Worm (Caenorhabditis elegans) whole organism, L1 larva: Measurements from ENCODE around the gene cku-80.

ENCODE experiments used
- F16B12.6 ChIP-seq: fragments of 150-350 bp; optimal IDR thresholded peaks from 2 replicates; lab custom pipeline; 2014; ENCODE audit warnings: missing biosample characterization, missing genetic modification characterization
- alr-1 ChIP-seq: fragments of 200-800 bp; sonication (Bioruptor generic); optimal IDR thresholded peaks from 2 replicates; lab custom pipeline; 2018; ENCODE audit warnings: borderline replicate concordance, mild to moderate bottlenecking, missing genetic modification characterization, missing compliant biosample characterization
- aly-2 ChIP-seq: fragments of 150-350 bp; optimal IDR thresholded peaks from 2 replicates; lab custom pipeline; 2014; ENCODE audit warnings: missing biosample characterization, missing genetic modification characterization
- ceh-63 ChIP-seq: fragments of 200-800 bp; sonication (Bioruptor generic); optimal IDR thresholded peaks from 2 replicates; lab custom pipeline; 2018; ENCODE audit warnings: mild to moderate bottlenecking, missing genetic modification characterization, missing compliant biosample characterization
- ceh-8 ChIP-seq: fragments of 200-800 bp; sonication (Bioruptor generic); optimal IDR thresholded peaks from 2 replicates; lab custom pipeline; 2018; ENCODE audit warnings: mild to moderate bottlenecking, missing genetic modification characterization, moderate library complexity, missing compliant biosample characterization
- ceh-82 ChIP-seq, 3 experiments: fragments of 150-350 bp in 1 of 3; sonication (generic microtip) in 2 of 3; optimal IDR thresholded peaks; 2 replicates each; lab custom pipeline; 2014 to 2017; ENCODE audit warnings: missing biosample characterization in 3 of 3, missing genetic modification characterization in 3 of 3
- ces-1 ChIP-seq: fragments of 150-350 bp; optimal IDR thresholded peaks from 2 replicates; lab custom pipeline; 2014; ENCODE audit warnings: missing biosample characterization, missing genetic modification reagents, missing genetic modification characterization
- dpl-1 ChIP-seq, 3 experiments: fragments of 150-350 bp in 2 of 3; sonication (generic microtip) in 1 of 3; optimal IDR thresholded peaks; 2 replicates each; lab custom pipeline; 2014 to 2017; ENCODE audit warnings: missing biosample characterization in 3 of 3, missing genetic modification characterization in 3 of 3, missing genetic modification reagents in 3 of 3
- dsc-1 ChIP-seq: sonication (generic microtip); optimal IDR thresholded peaks from 2 replicates; lab custom pipeline; 2016; ENCODE audit warnings: mild to moderate bottlenecking, missing genetic modification characterization, missing compliant biosample characterization
- efl-1 ChIP-seq, 4 experiments: fragments of 150-350 bp; optimal IDR thresholded peaks in 3 of 4; peaks in 1 of 4; 1 replicate in 1 of 4; 2 replicates in 3 of 4; lab custom pipeline; 2014; ENCODE audit warnings: missing biosample characterization in 2 of 4, missing genetic modification characterization in 2 of 4, missing genetic modification reagents in 2 of 4
- egl-13 ChIP-seq: sonication (generic microtip); optimal IDR thresholded peaks from 2 replicates; lab custom pipeline; 2016; ENCODE audit warnings: missing genotype, missing genetic modification reagents, missing genetic modification characterization, missing compliant biosample characterization
- egl-27 ChIP-seq, 2 experiments: fragments of 150-350 bp in 1 of 2; sonication (generic microtip); optimal IDR thresholded peaks; 3 replicates each; lab custom pipeline; 2017 to 2018; ENCODE audit warnings: missing biosample characterization in 2 of 2, missing genetic modification characterization in 2 of 2, missing genetic modification reagents in 2 of 2
- elt-2 ChIP-seq: sonication (generic microtip); optimal IDR thresholded peaks from 2 replicates; lab custom pipeline; 2016; ENCODE audit warnings: missing genetic modification characterization, mild to moderate bottlenecking, inconsistent platforms, missing compliant biosample characterization, missing genetic modification reagents
- fkh-8 ChIP-seq: sonication (generic microtip); optimal IDR thresholded peaks from 2 replicates; lab custom pipeline; 2016; ENCODE audit warnings: mild to moderate bottlenecking, missing genetic modification characterization, missing compliant biosample characterization
- fos-1 ChIP-seq: fragments of 150-350 bp; optimal IDR thresholded peaks from 2 replicates; lab custom pipeline; 2014; ENCODE audit warnings: missing biosample characterization, missing genetic modification characterization
- hlh-17 ChIP-seq: fragments of 200-800 bp; sonication (Bioruptor generic); optimal IDR thresholded peaks from 2 replicates; lab custom pipeline; 2018; ENCODE audit warnings: missing genetic modification characterization, mild to moderate bottlenecking, missing compliant biosample characterization, moderate library complexity, borderline replicate concordance
- hlh-4 ChIP-seq: sonication (generic microtip); optimal IDR thresholded peaks from 2 replicates; lab custom pipeline; 2016; ENCODE audit warnings: mild to moderate bottlenecking, missing genetic modification characterization, missing compliant biosample characterization
- irx-1 ChIP-seq: sonication (generic microtip); optimal IDR thresholded peaks from 2 replicates; lab custom pipeline; 2016; ENCODE audit warnings: missing genetic modification characterization, missing compliant biosample characterization
- lin-13 ChIP-seq: fragments of 150-350 bp; optimal IDR thresholded peaks from 2 replicates; lab custom pipeline; 2014; ENCODE audit warnings: missing biosample characterization, missing genetic modification reagents, missing genetic modification characterization
- lin-14 ChIP-seq: fragments of 200-800 bp; sonication (Bioruptor generic); optimal IDR thresholded peaks from 2 replicates; lab custom pipeline; 2018; ENCODE audit warnings: mild to moderate bottlenecking, missing genetic modification characterization, moderate library complexity, missing compliant biosample characterization
- lin-15B ChIP-seq: fragments of 150-350 bp; sonication (generic microtip); optimal IDR thresholded peaks from 3 replicates; lab custom pipeline; 2014; ENCODE audit warnings: missing biosample characterization, missing genetic modification characterization
- lin-35 ChIP-seq, 2 experiments: fragments of 150-350 bp; optimal IDR thresholded peaks; 2 replicates each; lab custom pipeline; 2014; ENCODE audit warnings: missing biosample characterization in 2 of 2, missing genetic modification characterization in 2 of 2, missing genetic modification reagents in 2 of 2
- lsy-2 ChIP-seq, 2 experiments: fragments of 150-350 bp; optimal IDR thresholded peaks; 2 replicates each; lab custom pipeline; 2014; ENCODE audit warnings: missing biosample characterization in 2 of 2, missing genetic modification characterization in 2 of 2
- mef-2 ChIP-seq: fragments of 150-350 bp; optimal IDR thresholded peaks from 2 replicates; lab custom pipeline; 2014; ENCODE audit warnings: missing biosample characterization, missing genetic modification characterization
- mep-1 ChIP-seq: fragments of 150-350 bp; optimal IDR thresholded peaks from 2 replicates; lab custom pipeline; 2014; ENCODE audit warnings: missing biosample characterization, missing genetic modification characterization
- nhr-11 ChIP-seq: fragments of 150-350 bp; optimal IDR thresholded peaks from 2 replicates; lab custom pipeline; 2014; ENCODE audit warnings: missing biosample characterization, missing genetic modification characterization
- nhr-12 ChIP-seq: sonication (generic microtip); optimal IDR thresholded peaks from 2 replicates; lab custom pipeline; 2017; ENCODE audit warnings: missing biosample characterization, missing genetic modification characterization
- nhr-28 ChIP-seq: fragments of 150-350 bp; optimal IDR thresholded peaks from 2 replicates; lab custom pipeline; 2014; ENCODE audit warnings: missing biosample characterization, missing genetic modification characterization
- nhr-71 ChIP-seq: sonication (generic microtip); optimal IDR thresholded peaks from 2 replicates; lab custom pipeline; 2016; ENCODE audit warnings: mild to moderate bottlenecking, missing genetic modification characterization, moderate library complexity, missing compliant biosample characterization
- nhr-77 ChIP-seq: fragments of 150-350 bp; optimal IDR thresholded peaks from 2 replicates; lab custom pipeline; 2014; ENCODE audit warnings: missing biosample characterization, missing genetic modification characterization
- nhr-84 ChIP-seq: sonication (generic microtip); optimal IDR thresholded peaks from 2 replicates; lab custom pipeline; 2017; ENCODE audit warnings: missing biosample characterization, missing genetic modification characterization
- nhr-85 ChIP-seq: sonication (generic microtip); peaks from one replicate; lab custom pipeline; 2016; ENCODE audit warnings: missing genetic modification characterization, inconsistent platforms, missing compliant biosample characterization
- pax-3 ChIP-seq: fragments of 200-800 bp; sonication (Bioruptor generic); optimal IDR thresholded peaks from 2 replicates; lab custom pipeline; 2018; ENCODE audit warnings: mild to moderate bottlenecking, missing genetic modification characterization, moderate library complexity, missing compliant biosample characterization
- rnt-1 ChIP-seq: sonication (generic microtip); optimal IDR thresholded peaks from 2 replicates; lab custom pipeline; 2016; ENCODE audit warnings: mild to moderate bottlenecking, missing genetic modification characterization, moderate library complexity, missing compliant biosample characterization
- snpc-4 ChIP-seq: fragments of 150-350 bp; optimal IDR thresholded peaks from 2 replicates; lab custom pipeline; 2014; ENCODE audit warnings: missing biosample characterization, missing genetic modification characterization
- snu-23 ChIP-seq: sonication (generic microtip); optimal IDR thresholded peaks from 2 replicates; lab custom pipeline; 2016; ENCODE audit warnings: missing genetic modification characterization, missing compliant biosample characterization
- sox-4 ChIP-seq: sonication (generic microtip); optimal IDR thresholded peaks from 2 replicates; lab custom pipeline; 2016; ENCODE audit warnings: missing genetic modification characterization, missing compliant biosample characterization
- sptf-1 ChIP-seq: fragments of 150-350 bp; optimal IDR thresholded peaks from 2 replicates; lab custom pipeline; 2014; ENCODE audit warnings: missing biosample characterization, missing genetic modification characterization
- unc-130 ChIP-seq: fragments of 150-350 bp; optimal IDR thresholded peaks from 2 replicates; lab custom pipeline; 2017; ENCODE audit warnings: missing biosample characterization, missing genetic modification characterization, inconsistent platforms
- unc-62 ChIP-seq: fragments of 150-350 bp; optimal IDR thresholded peaks from 2 replicates; lab custom pipeline; 2014; ENCODE audit warnings: missing biosample characterization, missing genetic modification reagents, missing genetic modification characterization
- unc-86 ChIP-seq: sonication (generic microtip); optimal IDR thresholded peaks from 2 replicates; lab custom pipeline; 2016; ENCODE audit warnings: missing genetic modification characterization, missing compliant biosample characterization
- vab-15 ChIP-seq: sonication (generic microtip); optimal IDR thresholded peaks from 2 replicates; lab custom pipeline; 2017; ENCODE audit warnings: missing genotype, mild to moderate bottlenecking, missing genetic modification characterization, missing compliant biosample characterization
- zag-1 ChIP-seq: fragments of 150-350 bp; optimal IDR thresholded peaks from 2 replicates; lab custom pipeline; 2014; ENCODE audit warnings: missing biosample characterization, missing genetic modification characterization
- zip-4 ChIP-seq: fragments of 200-800 bp; sonication (Bioruptor generic); optimal IDR thresholded peaks from 2 replicates; lab custom pipeline; 2018; ENCODE audit warnings: mild to moderate bottlenecking, missing genetic modification characterization, moderate library complexity, missing compliant biosample characterization
- ztf-11 ChIP-seq, 2 experiments: sonication (generic microtip); optimal IDR thresholded peaks; 2 replicates each; lab custom pipeline; 2016 to 2017; ENCODE audit warnings: missing genetic modification characterization in 2 of 2, missing biosample characterization in 1 of 2, missing compliant biosample characterization in 1 of 2
- ztf-4 ChIP-seq: fragments of 150-350 bp; optimal IDR thresholded peaks from 2 replicates; lab custom pipeline; 2014; ENCODE audit warnings: missing biosample characterization, missing genetic modification characterization

The cku-80 gene

DNA sequence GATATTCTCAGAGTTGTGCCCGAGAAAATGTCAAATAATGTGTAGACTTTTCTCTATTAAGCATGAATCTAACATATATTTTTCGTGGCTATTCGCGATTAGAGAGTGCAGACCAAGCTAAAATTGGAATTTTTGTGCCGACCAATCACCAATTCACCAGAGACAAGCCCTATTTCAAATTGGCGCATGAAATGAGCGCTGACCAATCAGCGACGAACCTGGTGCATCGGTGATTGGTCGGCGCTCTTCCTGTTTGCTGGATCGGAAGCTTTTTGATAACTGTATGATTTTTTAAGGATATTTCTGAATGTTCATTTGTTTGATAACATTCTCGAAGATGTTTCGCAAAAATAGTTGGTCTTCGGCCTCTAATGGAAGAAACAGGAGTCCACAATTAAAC, 33.7 kb downstream of the cku-80 start:
- no peak for TF ChIP-seq vab-15
- TF ChIP-seq hlh-4 = no peak
- no peak for TF ChIP-seq lin-15B
- TF ChIP-seq lsy-2 (tag; optimal IDR thresholded peaks at IDR 0.05; lab: Kevin White, UChicago) = no peak
- TF ChIP-seq sox-4 = no peak
- TF ChIP-seq lin-13 (GFP tag; lab: Kevin White, UChicago) = no peak
- no peak for TF ChIP-seq zip-4
- TF ChIP-seq fkh-8 (tag; lab: Kevin White, UChicago) = no peak
- TF ChIP-seq ceh-8 (GFP tag; lab: Kevin White, UChicago) = no peak
- no peak for TF ChIP-seq snu-23 (GFP tag; lab: Kevin White, UChicago)
- TF ChIP-seq nhr-84 (tag; lab: Kevin White, UChicago) = no peak
- TF ChIP-seq mef-2 (tag; lab: Kevin White, UChicago) = no peak
- no peak for TF ChIP-seq zag-1
- TF ChIP-seq nhr-71 (tag; lab: Kevin White, UChicago) = no peak
- TF ChIP-seq elt-2 (tag; lab: Kevin White, UChicago) = no peak
- TF ChIP-seq nhr-77 (tag; lab: Kevin White, UChicago) = no peak
- no peak for TF ChIP-seq lin-35 (GFP tag; optimal IDR thresholded peaks at IDR 0.05; lab: Kevin White, UChicago)
- no peak for TF ChIP-seq unc-62 (GFP tag; lab: Kevin White, UChicago)
- no peak for TF ChIP-seq hlh-17 (GFP tag; lab: Kevin White, UChicago)

DNA sequence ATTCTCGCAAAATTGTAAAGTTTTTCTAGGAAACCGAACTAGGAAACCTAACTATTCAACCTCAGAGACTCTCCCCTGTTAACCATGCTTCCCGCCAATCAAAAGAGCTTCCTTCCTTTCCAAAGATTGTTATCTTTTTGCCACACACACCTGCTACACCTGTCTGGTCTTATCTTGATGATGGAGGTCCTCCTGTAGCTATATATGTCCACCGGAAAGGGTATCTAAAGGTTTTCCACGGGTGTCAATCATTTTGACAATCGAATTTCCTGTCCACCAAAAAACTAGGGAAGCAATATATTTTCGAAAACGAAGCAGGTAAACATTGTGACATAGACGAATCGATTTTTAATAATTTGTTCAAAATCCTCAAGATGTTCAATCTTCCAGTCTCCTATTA, 34.1 kb downstream of the cku-80 start:
- TF ChIP-seq lin-14 (GFP tag; lab: Kevin White, UChicago) (peak; percentile 10), sptf-1 (tag; lab: Kevin White, UChicago) (no peak), nhr-84 (tag; lab: Kevin White, UChicago) (no peak), nhr-12 (no peak), unc-130 (no peak), rnt-1 (tag; lab: Kevin White, UChicago) (peak; percentile 27), mef-2 (tag; lab: Kevin White, UChicago) (no peak)

DNA sequence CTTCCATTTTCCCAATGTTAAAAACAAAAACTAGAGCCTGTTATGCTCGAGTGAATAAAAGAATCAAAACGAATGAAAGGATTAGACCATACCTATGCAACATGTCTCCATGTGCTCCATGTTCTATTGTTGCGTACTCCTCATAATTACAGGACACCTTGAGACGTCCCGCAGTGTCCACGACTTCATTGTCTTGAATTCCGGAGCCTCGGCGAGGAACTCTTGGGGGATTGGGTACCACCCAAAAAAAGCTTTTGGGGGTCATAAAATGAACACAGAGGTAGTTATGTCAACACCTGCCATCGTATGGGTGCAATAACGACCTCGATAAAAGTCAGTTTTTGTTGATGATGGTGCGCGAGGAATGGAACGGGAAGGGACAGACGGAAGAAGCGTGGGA, 35.3 kb downstream of the cku-80 start:
- TF ChIP-seq nhr-85 (tag; lab: Kevin White, UChicago) = no peak
- no peak for TF ChIP-seq snpc-4 (tag; lab: Kevin White, UChicago)
- TF ChIP-seq aly-2 (tag; lab: Kevin White, UChicago) = no peak
- no peak for TF ChIP-seq lin-15B
- no peak for TF ChIP-seq irx-1 (tag; lab: Kevin White, UChicago)
- TF ChIP-seq ceh-63 (GFP tag; lab: Kevin White, UChicago) = no peak
- TF ChIP-seq ztf-4 (tag; lab: Kevin White, UChicago) = no peak
- TF ChIP-seq, all 84 proteins: peak for 0

DNA sequence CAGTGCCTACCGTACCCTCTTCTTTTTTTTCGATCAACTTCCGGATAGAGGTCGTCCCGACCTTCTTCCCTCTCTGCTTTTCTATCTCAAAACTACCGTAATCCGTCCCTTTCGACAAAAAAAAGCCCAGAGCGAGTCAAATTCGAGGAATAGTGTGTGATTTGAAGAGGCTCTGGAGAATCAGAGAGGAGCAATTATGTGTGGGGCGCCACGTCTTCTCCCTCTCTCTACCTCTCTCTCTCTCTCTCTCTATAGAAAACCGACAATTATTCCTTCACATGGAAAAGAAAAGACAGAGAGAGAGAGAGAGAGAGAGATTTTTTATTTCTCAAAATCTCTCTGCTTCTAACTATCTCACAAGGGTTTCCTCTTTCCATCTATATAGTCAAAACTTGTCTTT, 36.9 kb downstream of the cku-80 start:
- TF ChIP-seq ceh-8 (GFP tag; lab: Kevin White, UChicago) (no peak), alr-1 (tag; lab: Kevin White, UChicago) (no peak), F16B12.6 (tag; lab: Kevin White, UChicago) (no peak), ces-1 (GFP tag; lab: Kevin White, UChicago) (no peak), nhr-28 (tag; lab: Kevin White, UChicago) (no peak), egl-27 (tag; optimal IDR thresholded peaks at IDR 0.05; lab: Kevin White, UChicago) (no peak), egl-13 (no peak), nhr-71 (tag; lab: Kevin White, UChicago) (peak; percentile 64), nhr-11 (tag; lab: Kevin White, UChicago) (no peak), lsy-2 (tag; optimal IDR thresholded peaks at IDR 0.05; lab: Kevin White, UChicago) (peak; percentile 63 to 85), fos-1 (tag; lab: Kevin White, UChicago) (no peak), mep-1 (tag; lab: Kevin White, UChicago) (peak; percentile 53), ztf-4 (tag; lab: Kevin White, UChicago) (no peak), dpl-1 (GFP tag; optimal IDR thresholded peaks at IDR 0.05; lab: Kevin White, UChicago) (no peak), hlh-4 (no peak), zag-1 (no peak), dsc-1 (tag; lab: Kevin White, UChicago) (no peak), ceh-82 (tag; optimal IDR thresholded peaks at IDR 0.05; lab: Kevin White, UChicago) (no peak), ztf-11 (tag; optimal IDR thresholded peaks at IDR 0.05; lab: Kevin White, UChicago) (no peak), pax-3 (peak; percentile 2), lin-15B (no peak), ceh-63 (GFP tag; lab: Kevin White, UChicago) (no peak), nhr-12 (no peak), sox-4 (no peak), aly-2 (tag; lab: Kevin White, UChicago) (no peak), irx-1 (tag; lab: Kevin White, UChicago) (no peak), efl-1 (optimal IDR thresholded peaks at IDR 0.05; lab: Kevin White, UChicago) (peak; percentile 24 to 41), efl-1 (GFP tag; optimal IDR thresholded peaks at IDR 0.05 in 1 of 2; lab: Kevin White, UChicago) (no peak), unc-86 (peak; percentile 23)
